Fruit fly (Drosophila melanogaster) whole organism: ENCODE measurements around the gene CG14315.

Source experiments
- CG8478 ChIP-seq: fragments of >200 bp; optimal IDR thresholded peaks from 2 replicates; lab custom pipeline; 2018; ENCODE audit warnings: inconsistent platforms
- Dll ChIP-seq: fragments of >200 bp; optimal IDR thresholded peaks from 2 replicates; lab custom pipeline; 2017
- EcR ChIP-seq, 2 experiments: fragments of >200 bp; optimal IDR thresholded peaks; 2 replicates each; lab custom pipeline; 2017; ENCODE audit warnings: missing biosample characterization in 2 of 2, missing genetic modification characterization in 2 of 2, missing genetic modification reagents in 2 of 2
- pan ChIP-seq: fragments of >200 bp; optimal IDR thresholded peaks from 2 replicates; lab custom pipeline; 2017
- psq ChIP-seq: fragments of >200 bp; optimal IDR thresholded peaks from 2 replicates; lab custom pipeline; 2017
- usp ChIP-seq: fragments of >200 bp; optimal IDR thresholded peaks from 2 replicates; lab custom pipeline; 2017; ENCODE audit warnings: missing biosample characterization, missing genetic modification characterization, mixed read lengths

CG14315 gene

dm6 chr3R:18183244-18183643 is 24.7 kb downstream of the CG14315 start, which contains the start of gene cdm:
cdm (minus strand) TSS chr3R:18183479.
- TF ChIP-seq EcR (GFP tag; optimal IDR thresholded peaks at IDR 0.05; lab: Kevin White, UChicago) = no peak
- no peak for TF ChIP-seq Dll (lab: Kevin White, UChicago)
- TF ChIP-seq psq (lab: Kevin White, UChicago) = no peak
- no peak for TF ChIP-seq pan (lab: Kevin White, UChicago)
- TF ChIP-seq CG8478 (lab: Kevin White, UChicago) = no peak
- no peak for TF ChIP-seq usp (GFP tag; lab: Kevin White, UChicago)

- TF ChIP-seq EcR (GFP tag; optimal IDR thresholded peaks at IDR 0.05; lab: Kevin White, UChicago) (no peak), pan (lab: Kevin White, UChicago) (no peak), usp (GFP tag; lab: Kevin White, UChicago) (no peak), psq (lab: Kevin White, UChicago) (no peak), CG8478 (lab: Kevin White, UChicago) (no peak), Dll (lab: Kevin White, UChicago) (no peak)
Measured at dm6 chr3R:18185385-18185784, 26.9 kb downstream of the CG14315 start, which contains the start of the genes Arp5 and CG7208. Arp5 (plus strand) TSS chr3R:18185498. CG7208 (minus strand) TSS chr3R:18185715.

- TF ChIP-seq pan (lab: Kevin White, UChicago) = no peak
- no peak for TF ChIP-seq Dll (lab: Kevin White, UChicago)
- no peak for TF ChIP-seq CG8478 (lab: Kevin White, UChicago)
- TF ChIP-seq EcR (GFP tag; optimal IDR thresholded peaks at IDR 0.05; lab: Kevin White, UChicago) = no peak
- no peak for TF ChIP-seq usp (GFP tag; lab: Kevin White, UChicago)
- TF ChIP-seq psq (lab: Kevin White, UChicago) = no peak
Measured at dm6 chr3R:18188702-18189125, 30.2 kb downstream of the CG14315 start, which contains the start of the genes CG12321 and MED17. CG12321 (minus strand) TSS chr3R:18188707. MED17 (plus strand) TSS chr3R:18189072.

dm6 chr3R:18191867-18192266 is 33.4 kb downstream of the CG14315 start, which contains the start of gene CG14313:
CG14313 (minus strand) TSS chr3R:18191967.
- TF ChIP-seq CG8478 (lab: Kevin White, UChicago) (no peak), Dll (lab: Kevin White, UChicago) (no peak), EcR (GFP tag; optimal IDR thresholded peaks at IDR 0.05; lab: Kevin White, UChicago) (no peak), pan (lab: Kevin White, UChicago) (no peak), psq (lab: Kevin White, UChicago) (no peak), usp (GFP tag; lab: Kevin White, UChicago) (no peak)

- TF ChIP-seq pan (lab: Kevin White, UChicago) = no peak
- TF ChIP-seq Dll (lab: Kevin White, UChicago) = no peak
- TF ChIP-seq psq (lab: Kevin White, UChicago) = no peak
- no peak for TF ChIP-seq usp (GFP tag; lab: Kevin White, UChicago)
- TF ChIP-seq EcR (GFP tag; optimal IDR thresholded peaks at IDR 0.05; lab: Kevin White, UChicago) = no peak
- TF ChIP-seq CG8478 (lab: Kevin White, UChicago) = no peak
Measured at dm6 chr3R:18195295-18195694, 36.8 kb downstream of the CG14315 start.

dm6 chr3R:18196622-18196990 is 38.1 kb downstream of the CG14315 start:
- TF ChIP-seq usp (GFP tag; lab: Kevin White, UChicago) (no peak), pan (lab: Kevin White, UChicago) (no peak), Dll (lab: Kevin White, UChicago) (no peak), psq (lab: Kevin White, UChicago) (no peak), CG8478 (lab: Kevin White, UChicago) (no peak)

dm6 chr3R:18196991-18197801 is 38.7 kb downstream of the CG14315 start:
- no peak for TF ChIP-seq psq (lab: Kevin White, UChicago)
- peak; percentile 51 for TF ChIP-seq CG8478 (lab: Kevin White, UChicago)
- peak; percentile 98 for TF ChIP-seq Dll (lab: Kevin White, UChicago)

dm6 chr3R:18197802-18198148 is 39.3 kb downstream of the CG14315 start:
- no peak for TF ChIP-seq usp (GFP tag; lab: Kevin White, UChicago)
- no peak for TF ChIP-seq EcR (GFP tag; optimal IDR thresholded peaks at IDR 0.05; lab: Kevin White, UChicago)
- no peak for TF ChIP-seq pan (lab: Kevin White, UChicago)
- TF ChIP-seq CG8478 (lab: Kevin White, UChicago) = no peak
- TF ChIP-seq psq (lab: Kevin White, UChicago) = no peak
- TF ChIP-seq Dll (lab: Kevin White, UChicago) = no peak

- TF ChIP-seq usp (GFP tag; lab: Kevin White, UChicago) (no peak), Dll (lab: Kevin White, UChicago) (peak; percentile 97)
Measured at dm6 chr3R:18198518-18199118, 40.1 kb downstream of the CG14315 start.

dm6 chr3R:18199177-18199884 is 40.8 kb downstream of the CG14315 start, which contains the start of the genes Ssdp and CG7985:
Ssdp (minus strand) TSS chr3R:18199595.
CG7985 (plus strand) TSS chr3R:18199857.
- TF ChIP-seq psq (lab: Kevin White, UChicago) (peak; percentile 59), Dll (lab: Kevin White, UChicago) (no peak)

- no peak for TF ChIP-seq usp (GFP tag; lab: Kevin White, UChicago)
- no peak for TF ChIP-seq Dll (lab: Kevin White, UChicago)
- no peak for TF ChIP-seq CG8478 (lab: Kevin White, UChicago)
- TF ChIP-seq EcR (GFP tag; optimal IDR thresholded peaks at IDR 0.05; lab: Kevin White, UChicago) = no peak
- no peak for TF ChIP-seq pan (lab: Kevin White, UChicago)
- TF ChIP-seq psq (lab: Kevin White, UChicago) = no peak
Measured at dm6 chr3R:18199885-18200249, 41.4 kb downstream of the CG14315 start.
